Fruit fly (Drosophila melanogaster) Kc167 (cell line): ENCODE results near the gene Cpr76Bd.

ENCODE experiments used
- Myc ChIP-seq: fragments of >200 bp; optimal IDR thresholded peaks from 2 replicates; lab custom pipeline; 2017; ENCODE audit warnings: missing external identifiers
- Sin3A ChIP-seq: fragments of >200 bp; optimal IDR thresholded peaks from 2 replicates; lab custom pipeline; 2018; ENCODE audit warnings: missing external identifiers
- h ChIP-seq: fragments of >200 bp; optimal IDR thresholded peaks from 3 replicates; lab custom pipeline; 2018; ENCODE audit warnings: missing external identifiers
- insv ChIP-seq: fragments of >200 bp; optimal IDR thresholded peaks from 3 replicates; lab custom pipeline; 2018; ENCODE audit warnings: missing external identifiers
- psq ChIP-seq: fragments of >200 bp; optimal IDR thresholded peaks from 2 replicates; lab custom pipeline; 2017; ENCODE audit warnings: missing external identifiers
- ttk ChIP-seq: sonication (Bioruptor generic); optimal IDR thresholded peaks from 2 replicates; lab custom pipeline; 2017; ENCODE audit warnings: missing external identifiers

Cpr76Bd gene

dm6 chr3L:19566127-19566526, 33.6 kb downstream of the Cpr76Bd start:
- TF ChIP-seq ttk (lab: Kevin White, UChicago), result no peak
- no peak for TF ChIP-seq Myc (lab: Kevin White, UChicago)
- TF ChIP-seq insv (lab: Kevin White, UChicago), result no peak
- no peak for TF ChIP-seq psq
- TF ChIP-seq h, result no peak
- TF ChIP-seq Sin3A (lab: Kevin White, UChicago), result no peak

DNA sequence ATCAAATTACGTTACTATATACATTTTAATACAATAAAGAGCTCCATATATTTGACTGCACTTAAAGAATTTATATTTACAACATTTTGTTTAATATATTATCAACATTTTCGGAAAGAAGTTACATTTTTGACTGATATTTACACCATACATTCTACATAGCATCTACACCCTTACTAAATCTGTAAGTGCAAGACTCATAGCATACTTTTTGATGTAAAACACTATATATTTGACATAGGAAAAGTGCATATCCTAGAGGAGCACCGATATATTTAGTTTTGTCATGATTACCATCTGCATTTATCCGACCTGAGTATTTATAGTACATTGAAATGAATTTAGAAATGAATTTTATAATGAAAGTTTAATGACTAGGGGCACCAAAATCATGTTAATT, 36.5 kb downstream of the Cpr76Bd start:
- TF ChIP-seq Sin3A (lab: Kevin White, UChicago) (no peak), h (no peak), psq (no peak), ttk (lab: Kevin White, UChicago) (no peak), Myc (lab: Kevin White, UChicago) (no peak), insv (lab: Kevin White, UChicago) (no peak)

- TF ChIP-seq insv (lab: Kevin White, UChicago) (no peak), ttk (lab: Kevin White, UChicago) (no peak), psq (no peak), Myc (lab: Kevin White, UChicago) (no peak), Sin3A (lab: Kevin White, UChicago) (no peak), h (no peak)
These were observed 36.9 kb downstream of the Cpr76Bd start for dm6 chr3L:19569407-19569806.

DNA sequence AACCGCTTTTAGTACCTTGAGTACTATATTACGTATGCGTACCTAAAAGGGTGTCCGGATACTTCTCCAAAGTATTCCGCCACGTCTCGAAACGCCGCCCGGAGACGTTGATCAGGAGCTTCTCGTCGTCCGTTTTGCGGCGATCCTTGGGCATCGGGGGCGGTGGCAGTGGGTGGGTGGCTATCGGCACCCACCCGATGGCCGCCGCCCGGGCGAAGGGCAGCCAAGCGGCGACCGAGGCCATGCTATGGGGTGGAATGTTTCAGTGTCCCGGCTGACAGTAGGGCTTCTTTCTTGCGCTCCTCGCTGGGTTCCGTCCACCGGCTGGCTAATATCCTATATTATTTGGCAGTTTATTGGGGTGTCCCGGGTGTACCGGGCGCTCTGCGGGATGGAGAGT, 41.9 kb downstream of the Cpr76Bd start:
- TF ChIP-seq h, result no peak
- TF ChIP-seq Myc (lab: Kevin White, UChicago), result no peak
- no peak for TF ChIP-seq psq
- no peak for TF ChIP-seq ttk (lab: Kevin White, UChicago)
- TF ChIP-seq Sin3A (lab: Kevin White, UChicago), result no peak
- TF ChIP-seq insv (lab: Kevin White, UChicago), result no peak

dm6 chr3L:19575650-19576049, 43.1 kb downstream of the Cpr76Bd start:
- TF ChIP-seq Myc (lab: Kevin White, UChicago), result no peak
- no peak for TF ChIP-seq h
- no peak for TF ChIP-seq psq
- no peak for TF ChIP-seq Sin3A (lab: Kevin White, UChicago)
- TF ChIP-seq ttk (lab: Kevin White, UChicago), result no peak
- TF ChIP-seq insv (lab: Kevin White, UChicago), result no peak

DNA sequence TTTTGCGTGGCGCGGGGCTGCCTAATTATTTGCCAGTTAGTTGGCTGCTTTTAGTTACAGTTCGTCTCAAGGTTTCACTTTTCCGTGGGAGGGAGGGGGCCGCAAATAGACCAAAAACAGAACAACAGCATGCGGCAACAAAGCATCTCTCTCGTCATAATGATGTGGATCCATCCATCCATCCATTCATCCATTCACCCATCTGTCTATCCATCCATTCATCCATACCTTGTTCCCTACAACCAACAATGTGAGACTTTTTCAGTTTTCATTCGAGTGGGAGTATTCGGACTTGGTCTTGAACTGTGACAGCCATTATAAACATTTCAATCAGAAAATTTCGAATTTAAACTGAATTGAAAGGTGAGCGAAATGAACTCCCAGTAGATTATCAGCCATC, 46.8 kb downstream of the Cpr76Bd start:
- no peak for TF ChIP-seq Myc (lab: Kevin White, UChicago)
- TF ChIP-seq insv (lab: Kevin White, UChicago), result no peak
- TF ChIP-seq psq, result no peak
- no peak for TF ChIP-seq h
- no peak for TF ChIP-seq Sin3A (lab: Kevin White, UChicago)

DNA sequence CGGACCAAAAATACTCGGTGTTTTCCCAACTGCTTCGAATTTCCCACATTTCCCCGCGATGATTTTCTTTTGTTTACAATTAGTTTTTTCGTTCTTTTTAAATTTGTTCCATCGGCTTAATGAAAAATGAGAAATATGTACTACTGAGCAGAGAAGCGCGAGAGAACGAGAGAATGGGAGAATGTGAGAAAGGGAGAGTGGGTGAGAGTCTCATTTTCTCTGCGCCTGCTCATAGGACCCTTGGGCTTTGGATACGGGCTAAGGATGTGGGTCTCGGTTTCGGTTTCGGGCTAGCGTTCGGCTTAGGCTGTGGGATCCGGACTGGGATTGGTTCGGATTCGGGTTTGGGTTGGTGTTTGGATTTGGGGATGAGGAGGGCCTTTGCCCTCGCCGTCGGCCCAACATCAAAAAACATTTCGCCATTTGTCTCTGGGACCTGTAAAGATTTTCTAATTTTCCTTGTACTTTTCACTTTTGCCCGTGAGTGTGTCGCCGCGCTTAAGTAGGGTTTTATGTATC, 48.2 kb downstream of the Cpr76Bd start:
- no peak for TF ChIP-seq ttk (lab: Kevin White, UChicago)
- no peak for TF ChIP-seq insv (lab: Kevin White, UChicago)
- no peak for TF ChIP-seq Sin3A (lab: Kevin White, UChicago)
- TF ChIP-seq psq, result no peak
- TF ChIP-seq Myc (lab: Kevin White, UChicago), result no peak
- TF ChIP-seq h, result no peak

DNA sequence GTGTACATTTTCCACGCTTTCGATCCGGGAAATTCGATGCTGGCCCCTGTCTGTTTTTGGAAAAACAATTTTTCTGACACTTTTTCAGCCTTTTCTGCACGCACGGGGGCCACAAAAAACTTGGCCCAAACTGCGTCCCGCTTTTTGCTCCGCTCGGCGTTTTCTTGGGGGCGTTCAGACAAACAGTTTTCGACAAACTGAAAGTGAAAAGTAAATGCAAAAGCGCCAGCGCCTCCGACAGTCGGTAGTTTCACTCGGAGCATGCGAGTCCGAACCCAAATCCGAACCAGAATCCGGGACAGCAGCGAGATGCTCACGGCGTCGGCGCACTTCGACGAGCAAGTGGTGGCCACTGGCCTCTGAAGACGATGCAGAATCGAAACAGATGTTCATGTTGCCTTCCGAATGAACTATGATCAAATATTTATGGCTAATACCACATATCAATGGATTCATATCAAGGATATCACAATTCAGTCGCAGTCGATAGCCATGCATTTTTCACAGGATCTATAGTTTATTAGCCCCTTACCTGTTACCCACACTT, 51.9 kb downstream of the Cpr76Bd start, which contains the start of gene Shal:
Gene Shal (minus strand): TSS at position 200 of the 547 bp plus-strand sequence.
- no peak for TF ChIP-seq psq
- no peak for TF ChIP-seq insv (lab: Kevin White, UChicago)

DNA sequence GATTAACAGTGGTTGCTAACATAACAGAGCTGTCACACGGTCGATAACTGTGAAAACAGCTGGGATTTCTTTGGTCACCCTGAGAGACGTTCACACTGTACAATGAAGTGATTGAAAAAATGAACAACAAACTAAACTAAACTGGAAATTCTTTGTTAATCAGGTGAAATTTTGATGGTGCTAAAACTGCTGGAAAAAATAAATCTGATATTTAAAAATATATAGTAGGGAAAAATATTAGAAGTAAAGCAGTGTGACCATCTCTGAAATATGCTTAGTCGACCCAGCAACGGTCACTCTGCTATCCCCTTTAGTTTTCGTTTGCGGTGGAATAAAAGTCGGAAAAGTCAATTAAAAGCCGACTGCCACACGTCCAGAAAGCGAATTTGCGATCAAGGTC, 53.4 kb downstream of the Cpr76Bd start, which contains the start of the genes CG9231 and CG9330:
Gene CG9231 (minus strand): TSS at position 25 of the 400 bp plus-strand sequence.
Gene CG9330 (plus strand): TSS at position 275 of the 400 bp plus-strand sequence.
- TF ChIP-seq psq (no peak), Sin3A (lab: Kevin White, UChicago) (no peak), ttk (lab: Kevin White, UChicago) (no peak), Myc (lab: Kevin White, UChicago) (no peak), h (no peak), insv (lab: Kevin White, UChicago) (no peak)
